Worm (Caenorhabditis elegans) whole organism, L2 larva: ENCODE results near the gene Y38E10A.9.

Experiments used
- F13H6.1 ChIP-seq: sonication (generic microtip); optimal IDR thresholded peaks from 2 replicates; lab custom pipeline; 2016; ENCODE audit warnings: missing genetic modification characterization, missing compliant biosample characterization
- R02D3.7 ChIP-seq: fragments of 150-350 bp; optimal IDR thresholded peaks from 2 replicates; lab custom pipeline; 2014; ENCODE audit warnings: missing biosample characterization, missing genetic modification characterization
- ama-1 ChIP-seq: fragments of 150-350 bp; optimal IDR thresholded peaks from 2 replicates; lab custom pipeline; 2018; ENCODE audit warnings: inconsistent platforms
- crh-2 ChIP-seq: sonication (generic microtip); optimal IDR thresholded peaks from 2 replicates; lab custom pipeline; 2017; ENCODE audit warnings: missing biosample characterization, missing genetic modification characterization
- elt-3 ChIP-seq: sonication (generic microtip); optimal IDR thresholded peaks from 2 replicates; lab custom pipeline; 2017; ENCODE audit warnings: missing biosample characterization, missing genetic modification characterization
- fos-1 ChIP-seq: fragments of 150-350 bp; optimal IDR thresholded peaks from 2 replicates; lab custom pipeline; 2014; ENCODE audit warnings: missing biosample characterization, missing genetic modification characterization
- lin-13 ChIP-seq: fragments of 150-350 bp; optimal IDR thresholded peaks from 2 replicates; lab custom pipeline; 2014; ENCODE audit warnings: missing biosample characterization, missing genetic modification reagents, missing genetic modification characterization
- mab-5 ChIP-seq: fragments of 150-350 bp; optimal IDR thresholded peaks from 2 replicates; lab custom pipeline; 2014; ENCODE audit warnings: missing biosample characterization, missing genetic modification characterization
- nhr-10 ChIP-seq: sonication (generic microtip); optimal IDR thresholded peaks from 2 replicates; lab custom pipeline; 2017; ENCODE audit warnings: missing biosample characterization, missing genetic modification characterization
- nhr-129 ChIP-seq: fragments of 150-350 bp; optimal IDR thresholded peaks from 2 replicates; lab custom pipeline; 2014; ENCODE audit warnings: missing biosample characterization, missing genetic modification characterization
- nhr-21 ChIP-seq: fragments of 150-350 bp; optimal IDR thresholded peaks from 2 replicates; lab custom pipeline; 2014; ENCODE audit warnings: missing biosample characterization, missing genetic modification characterization
- nhr-237 ChIP-seq: fragments of 150-350 bp; optimal IDR thresholded peaks from 2 replicates; lab custom pipeline; 2014; ENCODE audit warnings: missing biosample characterization, missing genetic modification characterization
- sma-3 ChIP-seq: sonication (generic microtip); optimal IDR thresholded peaks from 2 replicates; lab custom pipeline; 2016; ENCODE audit warnings: missing genetic modification reagents, missing genetic modification characterization, missing compliant biosample characterization
- sma-9 ChIP-seq, 2 experiments: fragments of 150-350 bp in 1 of 2; sonication (generic microtip) in 1 of 2; optimal IDR thresholded peaks; 2 replicates each; lab custom pipeline; 2014 to 2016; ENCODE audit warnings: missing genetic modification characterization in 2 of 2, mild to moderate bottlenecking in 1 of 2, missing biosample characterization in 1 of 2, missing compliant biosample characterization in 1 of 2, missing genetic modification reagents in 1 of 2, moderate library complexity in 1 of 2
- snpc-4 ChIP-seq: fragments of 150-350 bp; optimal IDR thresholded peaks from 2 replicates; lab custom pipeline; 2014; ENCODE audit warnings: missing biosample characterization, missing genetic modification characterization
- ztf-4 ChIP-seq: fragments of 150-350 bp; optimal IDR thresholded peaks from 2 replicates; lab custom pipeline; 2014; ENCODE audit warnings: missing biosample characterization, missing genetic modification characterization

Gene Y38E10A.9

ce11 chrII:12640370-12640769 lies 31.6 kb downstream of the Y38E10A.9 start, which contains the start of gene nhr-235:
Gene nhr-235, plus strand, starts transcription at chrII:12640670.
- TF ChIP-seq ztf-4 (no peak), sma-3 (no peak), sma-9 (GFP tag; optimal IDR thresholded peaks at IDR 0.05; lab: Kevin White, UChicago) (no peak), sma-9 (tag; optimal IDR thresholded peaks at IDR 0.05; lab: Kevin White, UChicago) (no peak), fos-1 (no peak)

ce11 chrII:12654447-12654846 lies 45.7 kb downstream of the Y38E10A.9 start, which contains the start of gene rgs-4:
Gene rgs-4, plus strand, starts transcription at chrII:12654747.
- TF ChIP-seq elt-3 (no peak), F13H6.1 (tag; lab: Kevin White, UChicago) (no peak), nhr-10 (no peak)

ce11 chrII:12655816-12656215 lies 47.1 kb downstream of the Y38E10A.9 start:
- no peak for TF ChIP-seq R02D3.7 (tag; lab: Kevin White, UChicago)
- TF ChIP-seq crh-2 (tag; lab: Kevin White, UChicago) = no peak
- TF ChIP-seq nhr-237 = no peak
- TF ChIP-seq mab-5 (tag; lab: Kevin White, UChicago) = no peak
- TF ChIP-seq nhr-21 (tag; lab: Kevin White, UChicago) = no peak

DNA sequence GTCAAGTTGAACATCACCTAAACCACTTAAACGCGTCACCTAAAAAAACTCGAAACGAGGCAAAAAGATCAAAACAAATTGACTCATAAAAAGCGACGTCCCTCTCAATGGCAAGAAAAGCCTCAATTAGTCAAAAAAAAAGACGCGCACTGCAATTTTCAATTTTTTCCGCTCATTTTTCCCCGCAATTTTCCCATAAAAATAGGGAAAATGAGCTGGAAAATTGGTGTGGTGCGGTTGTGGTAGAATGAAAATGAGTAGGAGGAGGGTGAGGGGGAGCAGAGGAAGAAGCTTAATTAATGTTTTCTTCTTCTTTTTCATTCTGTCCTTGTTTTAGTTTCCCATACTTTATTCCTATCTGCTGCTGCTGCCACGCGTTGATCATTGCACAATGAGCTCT lies 48.9 kb downstream of the Y38E10A.9 start:
- TF ChIP-seq snpc-4 (tag; lab: Kevin White, UChicago) = no peak
- no peak for TF ChIP-seq lin-13 (GFP tag; lab: Kevin White, UChicago)
- TF ChIP-seq fos-1 = no peak
- no peak for TF ChIP-seq ama-1 (lab: Kevin White, UChicago)

DNA sequence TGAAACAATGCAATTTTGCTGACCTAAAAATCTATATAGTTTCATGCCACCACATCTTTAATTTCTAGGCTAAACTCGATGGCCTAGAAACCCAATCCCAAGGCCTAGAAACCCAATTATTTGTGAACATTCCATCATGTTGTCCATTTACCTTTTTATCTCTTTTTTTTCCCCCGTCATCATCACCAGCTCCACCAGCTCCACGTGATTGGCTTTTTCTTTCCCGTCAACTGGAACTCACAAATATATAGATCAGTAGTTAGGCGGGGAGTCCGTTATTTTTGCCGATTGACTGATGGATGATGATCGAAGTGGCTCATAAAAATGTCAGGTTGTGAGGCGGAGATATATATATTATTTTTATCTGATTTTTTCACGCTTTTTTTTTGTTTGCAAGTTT lies 49.7 kb downstream of the Y38E10A.9 start:
- TF ChIP-seq nhr-129 (tag; lab: Kevin White, UChicago) (peak; percentile 3), snpc-4 (tag; lab: Kevin White, UChicago) (peak; percentile 14), nhr-237 (no peak)
- TF ChIP-seq, all 48 proteins: peak for 2
